Fruit fly (Drosophila melanogaster) whole organism, larva: Measurements from ENCODE around the gene cpx.

Source experiments
- noc ChIP-seq: fragments of 200-800 bp; sonication (Bioruptor generic); optimal IDR thresholded peaks from 3 replicates; lab custom pipeline; 2019; ENCODE audit warnings: missing biosample characterization, mild to moderate bottlenecking, missing genetic modification characterization, moderate library complexity

The cpx gene

dm6 chr3R:4280062-4280461 is at the start of gene cpx:
cpx (plus strand) TSS chr3R:4280221.
- no peak for TF ChIP-seq noc

dm6 chr3R:4232139-4233017 is 47.6 kb upstream of the cpx start, which contains the start of gene CG14641:
CG14641 (minus strand) TSS chr3R:4232342.
- no peak for TF ChIP-seq noc

dm6 chr3R:4233018-4233385 is 47.0 kb upstream of the cpx start, which contains the start of gene abs:
abs (plus strand) TSS chr3R:4233047.
- no peak for TF ChIP-seq noc

- peak; percentile 49 for TF ChIP-seq noc
Observed at dm6 chr3R:4234991-4235553, 44.9 kb upstream of the cpx start, which contains the start of gene Gel. Gel (plus strand) TSS chr3R:4235217.

- no peak for TF ChIP-seq noc
Observed at dm6 chr3R:4236534-4236933, 43.5 kb upstream of the cpx start.

- TF ChIP-seq noc, result no peak
Observed at dm6 chr3R:4241776-4242175, 38.2 kb upstream of the cpx start.

dm6 chr3R:4242209-4242887 is 37.7 kb upstream of the cpx start, which contains the start of gene CG14642:
CG14642 (minus strand) TSS chr3R:4242717.
- no peak for TF ChIP-seq noc

- no peak for TF ChIP-seq noc
Observed at dm6 chr3R:4243096-4243940, 36.7 kb upstream of the cpx start, which contains the start of gene CG34305. CG34305 (minus strand) TSS chr3R:4243146.

- no peak for TF ChIP-seq noc
Observed at dm6 chr3R:4246578-4247070, 33.4 kb upstream of the cpx start, which contains the start of gene TwdlF. TwdlF (plus strand) TSS chr3R:4247020.

- no peak for TF ChIP-seq noc
Observed at dm6 chr3R:4249947-4250346, 30.1 kb upstream of the cpx start.

- TF ChIP-seq noc, result no peak
Observed at dm6 chr3R:4251241-4251640, 28.8 kb upstream of the cpx start, which contains the start of gene TwdlG. TwdlG (minus strand) TSS chr3R:4251341.

dm6 chr3R:4252943-4253342 is 27.1 kb upstream of the cpx start, which contains the start of gene CG14644:
CG14644 (minus strand) TSS chr3R:4253043.
- TF ChIP-seq noc, result no peak

- TF ChIP-seq noc, result no peak
Observed at dm6 chr3R:4254408-4254807, 25.6 kb upstream of the cpx start, which contains the start of gene TwdlV. TwdlV (plus strand) TSS chr3R:4254708.

- TF ChIP-seq noc, result no peak
Observed at dm6 chr3R:4256672-4257071, 23.3 kb upstream of the cpx start, which contains the start of gene Or82a. Or82a (plus strand) TSS chr3R:4256972.

dm6 chr3R:4266470-4266869 is 13.6 kb upstream of the cpx start, which contains the start of gene CG1092:
CG1092 (plus strand) TSS chr3R:4266770.
- no peak for TF ChIP-seq noc

- no peak for TF ChIP-seq noc
Observed at dm6 chr3R:4268339-4268738, 11.7 kb upstream of the cpx start.
